Worm (Caenorhabditis elegans) whole organism, L4 larva: Measurements from ENCODE around the gene dnpp-1.

Experiments
- lin-15B ChIP-seq: fragments of 150-350 bp; sonication (generic microtip); optimal IDR thresholded peaks from 3 replicates; lab custom pipeline; 2014; ENCODE audit warnings: missing biosample characterization, missing genetic modification characterization
- lin-39 ChIP-seq: fragments of 150-350 bp; optimal IDR thresholded peaks from 2 replicates; lab custom pipeline; 2014; ENCODE audit warnings: missing biosample characterization, missing genetic modification reagents, missing genetic modification characterization

- TF ChIP-seq lin-39 (tag; lab: Kevin White, UChicago) (no peak), lin-15B (tag; lab: Kevin White, UChicago) (no peak)
Measured at ce11 chrIII:5846412-5846811, 17.2 kb downstream of the dnpp-1 start.
